Worm (Caenorhabditis elegans) whole organism, mixed stage, embryonic: Measurements from ENCODE around the gene mrpl-48.

ENCODE experiments used
- ces-1 ChIP-seq: fragments of 150-350 bp; optimal IDR thresholded peaks from 2 replicates; lab custom pipeline; 2014; ENCODE audit warnings: missing biosample characterization, missing genetic modification reagents, missing genetic modification characterization
- elt-3 ChIP-seq: fragments of 150-350 bp; optimal IDR thresholded peaks from 2 replicates; lab custom pipeline; 2014; ENCODE audit warnings: missing biosample characterization, missing genetic modification characterization
- mep-1 ChIP-seq: fragments of 150-350 bp; optimal IDR thresholded peaks from 2 replicates; lab custom pipeline; 2017; ENCODE audit warnings: missing biosample characterization, missing genetic modification reagents, missing genetic modification characterization, inconsistent platforms
- nhr-237 ChIP-seq: fragments of 150-350 bp; optimal IDR thresholded peaks from 2 replicates; lab custom pipeline; 2014; ENCODE audit warnings: missing biosample characterization, missing genetic modification characterization
- pha-4 ChIP-seq: fragments of 150-350 bp; optimal IDR thresholded peaks from 2 replicates; lab custom pipeline; 2018; ENCODE audit warnings: missing biosample characterization, missing genetic modification reagents, missing genetic modification characterization
- snpc-4 ChIP-seq: fragments of 150-350 bp; optimal IDR thresholded peaks from 2 replicates; lab custom pipeline; 2014; ENCODE audit warnings: missing biosample characterization, missing genetic modification characterization
- unc-62 ChIP-seq: fragments of 150-350 bp; optimal IDR thresholded peaks from 2 replicates; lab custom pipeline; 2014; ENCODE audit warnings: missing biosample characterization, missing genetic modification reagents, missing genetic modification characterization
- zip-8 ChIP-seq: fragments of 150-350 bp; optimal IDR thresholded peaks from 2 replicates; lab custom pipeline; 2014; ENCODE audit warnings: missing biosample characterization, missing genetic modification characterization
- ztf-11 ChIP-seq: fragments of 150-350 bp; optimal IDR thresholded peaks from 2 replicates; lab custom pipeline; 2014; ENCODE audit warnings: missing biosample characterization, missing genetic modification characterization

- no peak for TF ChIP-seq unc-62 (GFP tag; lab: Kevin White, UChicago)
- TF ChIP-seq snpc-4: no peak
- no peak for TF ChIP-seq pha-4 (tag; lab: Kevin White, UChicago)
- TF ChIP-seq ztf-11 (tag; lab: Kevin White, UChicago): no peak
- no peak for TF ChIP-seq ces-1
- peak; percentile 28 for TF ChIP-seq mep-1
- TF ChIP-seq zip-8 (tag; lab: Kevin White, UChicago): no peak
- no peak for TF ChIP-seq nhr-237 (tag; lab: Kevin White, UChicago)
- TF ChIP-seq elt-3 (tag; lab: Kevin White, UChicago): no peak
Measured at ce11 chrV:5596391-5597030, 3.0 kb downstream of the mrpl-48 start, which contains the start of gene zhit-1.
